Worm (Caenorhabditis elegans) whole organism, mixed stage, embryonic: ENCODE results near the gene C17H11.2.
A peak's percentile ranks its signal among the peaks of the same experiment; 100 is the strongest.

Experiments
- M03D4.4 ChIP-seq: sonication (generic microtip); optimal IDR thresholded peaks from 2 replicates; lab custom pipeline; 2017; ENCODE audit warnings: mild to moderate bottlenecking, missing genetic modification characterization, missing compliant biosample characterization
- bed-3 ChIP-seq: fragments of 200-800 bp; sonication (Bioruptor generic); optimal IDR thresholded peaks from 3 replicates; lab custom pipeline; 2018; ENCODE audit warnings: mild to moderate bottlenecking, missing genetic modification characterization, moderate library complexity, missing compliant biosample characterization
- blmp-1 ChIP-seq: fragments of 150-350 bp; optimal IDR thresholded peaks from 2 replicates; lab custom pipeline; 2014; ENCODE audit warnings: missing biosample characterization, missing genetic modification characterization
- ceh-39 ChIP-seq: fragments of 150-350 bp; optimal IDR thresholded peaks from 2 replicates; lab custom pipeline; 2014; ENCODE audit warnings: missing biosample characterization, missing genetic modification characterization
- ceh-43 ChIP-seq: fragments of 200-800 bp; sonication (Bioruptor generic); optimal IDR thresholded peaks from 2 replicates; lab custom pipeline; 2018; ENCODE audit warnings: mild to moderate bottlenecking, missing genetic modification characterization, moderate library complexity, missing compliant biosample characterization
- ceh-83 ChIP-seq: fragments of 200-800 bp; sonication (Bioruptor generic); optimal IDR thresholded peaks from 2 replicates; lab custom pipeline; 2018; ENCODE audit warnings: mild to moderate bottlenecking, missing genetic modification characterization, missing compliant biosample characterization
- ces-1 ChIP-seq: fragments of 150-350 bp; optimal IDR thresholded peaks from 2 replicates; lab custom pipeline; 2014; ENCODE audit warnings: missing biosample characterization, missing genetic modification reagents, missing genetic modification characterization
- cnd-1 ChIP-seq: fragments of 200-800 bp; sonication (Bioruptor generic); optimal IDR thresholded peaks from 2 replicates; lab custom pipeline; 2018; ENCODE audit warnings: mild to moderate bottlenecking, missing genetic modification characterization, missing compliant biosample characterization
- drap-1 ChIP-seq: fragments of 200-800 bp; sonication (Bioruptor generic); optimal IDR thresholded peaks from 3 replicates; lab custom pipeline; 2018; ENCODE audit warnings: mild to moderate bottlenecking, missing genetic modification characterization, missing compliant biosample characterization
- elt-1 ChIP-seq: sonication (generic microtip); optimal IDR thresholded peaks from 2 replicates; lab custom pipeline; 2017; ENCODE audit warnings: missing genetic modification characterization, mild to moderate bottlenecking, missing compliant biosample characterization, antibody characterized with exemption, moderate library complexity, borderline replicate concordance; ENCODE audit not compliant: insufficient read depth
- elt-3 ChIP-seq: fragments of 150-350 bp; optimal IDR thresholded peaks from 2 replicates; lab custom pipeline; 2014; ENCODE audit warnings: missing biosample characterization, missing genetic modification characterization
- flh-1 ChIP-seq: fragments of 200-800 bp; sonication (Bioruptor generic); optimal IDR thresholded peaks from 2 replicates; lab custom pipeline; 2018; ENCODE audit warnings: mild to moderate bottlenecking, missing genetic modification characterization, moderate library complexity, missing compliant biosample characterization
- ham-2 ChIP-seq: fragments of 200-800 bp; sonication (Bioruptor generic); optimal IDR thresholded peaks from 2 replicates; lab custom pipeline; 2018; ENCODE audit warnings: mild to moderate bottlenecking, missing genetic modification characterization, missing compliant biosample characterization
- hlh-1 ChIP-seq: fragments of 150-350 bp; optimal IDR thresholded peaks from 2 replicates; lab custom pipeline; 2014; ENCODE audit warnings: missing biosample characterization, missing genetic modification reagents, missing genetic modification characterization
- lin-32 ChIP-seq: fragments of 200-800 bp; sonication (Bioruptor generic); optimal IDR thresholded peaks from 2 replicates; lab custom pipeline; 2018; ENCODE audit warnings: mild to moderate bottlenecking, missing genetic modification characterization, missing compliant biosample characterization
- mab-5 ChIP-seq: fragments of 150-350 bp; optimal IDR thresholded peaks from 2 replicates; lab custom pipeline; 2014; ENCODE audit warnings: missing biosample characterization, missing genetic modification characterization
- mep-1 ChIP-seq: fragments of 150-350 bp; optimal IDR thresholded peaks from 2 replicates; lab custom pipeline; 2017; ENCODE audit warnings: missing biosample characterization, missing genetic modification reagents, missing genetic modification characterization, inconsistent platforms
- mls-2 ChIP-seq: sonication (generic microtip); optimal IDR thresholded peaks from 2 replicates; lab custom pipeline; 2016; ENCODE audit warnings: mild to moderate bottlenecking, missing genetic modification characterization, moderate library complexity, missing compliant biosample characterization
- nhr-12 ChIP-seq: fragments of 150-350 bp; optimal IDR thresholded peaks from 2 replicates; lab custom pipeline; 2014; ENCODE audit warnings: missing biosample characterization, missing genetic modification characterization
- nhr-2 ChIP-seq: fragments of 150-350 bp; optimal IDR thresholded peaks from 2 replicates; lab custom pipeline; 2014; ENCODE audit warnings: missing biosample characterization, missing genetic modification characterization
- nhr-28 ChIP-seq: fragments of 150-350 bp; optimal IDR thresholded peaks from 2 replicates; lab custom pipeline; 2014; ENCODE audit warnings: missing biosample characterization, missing genetic modification characterization
- pha-4 ChIP-seq: fragments of 150-350 bp; optimal IDR thresholded peaks from 2 replicates; lab custom pipeline; 2018; ENCODE audit warnings: missing biosample characterization, missing genetic modification reagents, missing genetic modification characterization
- sem-2 ChIP-seq: fragments of 200-800 bp; sonication (Bioruptor generic); optimal IDR thresholded peaks from 2 replicates; lab custom pipeline; 2018; ENCODE audit warnings: mild to moderate bottlenecking, missing genetic modification characterization, missing compliant biosample characterization
- sptf-1 ChIP-seq: sonication (generic microtip); optimal IDR thresholded peaks from 2 replicates; lab custom pipeline; 2017; ENCODE audit warnings: mild to moderate bottlenecking, missing genetic modification characterization, moderate library complexity, missing compliant biosample characterization
- tbx-8 ChIP-seq: fragments of 200-800 bp; sonication (Bioruptor generic); optimal IDR thresholded peaks from 2 replicates; lab custom pipeline; 2018; ENCODE audit warnings: mild to moderate bottlenecking, missing genetic modification characterization, moderate library complexity, missing compliant biosample characterization
- unc-120 ChIP-seq: sonication (generic microtip); optimal IDR thresholded peaks from 2 replicates; lab custom pipeline; 2017; ENCODE audit warnings: missing genetic modification characterization, missing compliant biosample characterization; ENCODE audit not compliant: poor library complexity, severe bottlenecking
- unc-39 ChIP-seq: fragments of 150-350 bp; optimal IDR thresholded peaks from 2 replicates; lab custom pipeline; 2014; ENCODE audit warnings: missing biosample characterization, missing genetic modification characterization
- unc-62 ChIP-seq: fragments of 150-350 bp; optimal IDR thresholded peaks from 2 replicates; lab custom pipeline; 2014; ENCODE audit warnings: missing biosample characterization, missing genetic modification reagents, missing genetic modification characterization
- zip-8 ChIP-seq: fragments of 150-350 bp; optimal IDR thresholded peaks from 2 replicates; lab custom pipeline; 2014; ENCODE audit warnings: missing biosample characterization, missing genetic modification characterization
- ztf-11 ChIP-seq: fragments of 150-350 bp; optimal IDR thresholded peaks from 2 replicates; lab custom pipeline; 2014; ENCODE audit warnings: missing biosample characterization, missing genetic modification characterization

Gene C17H11.2

ce11 chrX:8163555-8163954 is 6.2 kb upstream of the C17H11.2 start:
- TF ChIP-seq tbx-8 (GFP tag; lab: Kevin White, UChicago): no peak
- TF ChIP-seq nhr-2 (tag; lab: Kevin White, UChicago): no peak
- peak; percentile 52 for TF ChIP-seq mls-2
- peak; percentile 63 for TF ChIP-seq sptf-1
- peak; percentile 28 for TF ChIP-seq M03D4.4 (tag; lab: Kevin White, UChicago)

DNA sequence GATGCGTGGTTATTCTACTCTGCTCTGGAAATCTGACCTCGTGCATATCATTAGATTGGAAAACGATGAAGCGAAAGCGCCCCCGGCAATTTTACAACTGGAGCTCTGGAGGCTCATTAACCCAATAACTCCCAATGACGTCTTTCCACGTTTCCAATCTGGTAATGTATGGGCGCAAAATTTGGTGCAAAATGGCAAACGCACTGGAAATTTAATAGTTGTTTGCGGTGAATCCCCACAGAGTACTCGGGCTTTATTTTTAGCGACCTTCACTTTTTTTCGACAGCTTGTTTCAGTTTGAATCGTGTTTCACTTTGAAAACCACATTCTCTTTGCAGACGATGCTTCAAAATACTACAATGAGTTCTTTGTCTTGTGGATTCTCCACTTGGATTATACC is 3.9 kb downstream of the C17H11.2 start, which contains the start of gene C17H11.1:
Gene C17H11.1 (plus strand): TSS at position 301 of the 400 bp plus-strand sequence.
- TF ChIP-seq drap-1 (GFP tag; lab: Kevin White, UChicago) (no peak), M03D4.4 (tag; lab: Kevin White, UChicago) (no peak), bed-3 (GFP tag; lab: Kevin White, UChicago) (no peak), flh-1 (GFP tag; lab: Kevin White, UChicago) (no peak), ceh-43 (GFP tag; lab: Kevin White, UChicago) (no peak), nhr-28 (tag; lab: Kevin White, UChicago) (no peak), mab-5 (tag; lab: Kevin White, UChicago) (no peak)
- TF ChIP-seq, all 35 proteins: peak for 0

ce11 chrX:8181590-8182311 is 12.0 kb downstream of the C17H11.2 start, which contains the start of gene C17H11.4:
Gene C17H11.4 (minus strand): TSS chrX:8181640.
- peak; percentile 56 for TF ChIP-seq mls-2
- peak; percentile 32 for TF ChIP-seq M03D4.4 (tag; lab: Kevin White, UChicago)
- peak; percentile 51 for TF ChIP-seq sptf-1
- peak; percentile 42 for TF ChIP-seq ceh-83

- no peak for TF ChIP-seq M03D4.4 (tag; lab: Kevin White, UChicago)
These were observed 15.3 kb downstream of the C17H11.2 start, which contains the start of gene C17H11.5 for ce11 chrX:8185037-8185436. Gene C17H11.5 (minus strand): TSS chrX:8185137.

DNA sequence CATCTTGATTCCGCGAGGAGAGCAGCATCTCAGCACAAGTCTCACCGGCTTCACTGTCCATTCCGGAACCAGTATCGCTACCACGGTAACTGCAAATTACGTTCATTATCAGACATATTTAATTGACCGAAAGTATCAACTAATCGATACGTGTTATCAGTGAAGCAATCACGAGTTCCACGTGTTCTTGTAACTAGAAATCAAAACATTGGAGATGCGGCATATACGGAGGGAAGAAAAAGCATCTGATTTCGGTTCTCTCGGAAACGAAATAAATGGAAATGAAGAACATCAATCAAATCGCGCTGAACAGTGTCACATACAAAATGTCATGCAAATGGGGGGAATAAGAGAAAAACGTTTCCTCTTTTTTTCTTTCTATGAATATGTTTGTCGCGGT is 23.5 kb downstream of the C17H11.2 start:
- no peak for TF ChIP-seq M03D4.4 (tag; lab: Kevin White, UChicago)
- no peak for TF ChIP-seq ces-1 (GFP tag; lab: Kevin White, UChicago)
- no peak for TF ChIP-seq mab-5 (tag; lab: Kevin White, UChicago)
- TF ChIP-seq cnd-1 (tag; lab: Kevin White, UChicago): no peak
- no peak for TF ChIP-seq nhr-28 (tag; lab: Kevin White, UChicago)
- no peak for TF ChIP-seq ceh-83
- no peak for TF ChIP-seq tbx-8 (GFP tag; lab: Kevin White, UChicago)
- no peak for TF ChIP-seq ceh-39 (tag; lab: Kevin White, UChicago)
- no peak for TF ChIP-seq nhr-2 (tag; lab: Kevin White, UChicago)
- TF ChIP-seq mep-1: no peak
- TF ChIP-seq lin-32: no peak
- TF ChIP-seq ztf-11 (tag; lab: Kevin White, UChicago): no peak
- TF ChIP-seq mls-2: no peak
- TF ChIP-seq sem-2 (GFP tag; lab: Kevin White, UChicago): no peak
- no peak for TF ChIP-seq pha-4 (tag; lab: Kevin White, UChicago)
- TF ChIP-seq unc-120: no peak
- no peak for TF ChIP-seq elt-1 (tag; lab: Kevin White, UChicago)
- no peak for TF ChIP-seq blmp-1 (tag; lab: Kevin White, UChicago)
- TF ChIP-seq sptf-1: no peak
- TF ChIP-seq bed-3 (GFP tag; lab: Kevin White, UChicago): no peak

DNA sequence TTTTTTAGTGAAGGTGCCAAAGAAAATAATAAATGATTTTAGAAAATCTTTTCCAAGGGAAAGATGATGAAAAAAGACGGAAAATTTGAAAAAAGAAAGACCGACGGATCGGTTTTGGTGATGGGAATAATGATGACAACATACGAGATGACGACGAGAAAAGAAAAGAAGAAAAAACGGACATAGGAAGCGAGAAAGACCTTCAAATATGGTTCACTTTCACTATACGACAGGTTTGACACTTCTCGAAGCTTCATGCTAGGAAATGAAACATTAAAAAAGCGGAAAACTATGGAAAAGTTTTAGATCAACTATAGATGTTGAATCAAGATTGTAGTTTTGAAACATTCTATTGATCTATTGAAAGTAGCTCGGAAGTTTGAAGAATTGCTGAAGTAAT is 30.5 kb downstream of the C17H11.2 start:
- TF ChIP-seq unc-120 (no peak), ceh-43 (GFP tag; lab: Kevin White, UChicago) (no peak), tbx-8 (GFP tag; lab: Kevin White, UChicago) (no peak), elt-1 (tag; lab: Kevin White, UChicago) (no peak), unc-62 (GFP tag; lab: Kevin White, UChicago) (no peak), nhr-28 (tag; lab: Kevin White, UChicago) (no peak), ceh-83 (no peak), blmp-1 (tag; lab: Kevin White, UChicago) (no peak)

DNA sequence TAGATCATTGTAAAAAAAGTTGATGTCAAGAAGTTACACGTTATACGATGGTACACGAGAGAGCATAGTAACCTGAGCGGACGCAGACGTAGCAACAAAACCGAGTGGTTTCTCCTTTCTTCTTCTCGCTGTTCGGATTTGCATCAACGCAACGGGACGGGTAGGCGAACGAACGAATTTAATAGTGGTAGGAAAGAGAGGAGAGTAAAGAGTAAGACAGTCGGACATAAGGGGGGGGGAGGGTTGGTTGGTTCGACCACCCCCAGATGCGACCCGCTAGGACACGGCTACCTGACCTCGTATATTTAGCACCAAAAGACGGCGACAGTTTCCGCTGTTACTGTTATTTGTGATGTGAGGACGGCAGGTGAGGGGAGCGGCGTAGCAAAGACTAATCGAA is 31.5 kb downstream of the C17H11.2 start:
- TF ChIP-seq unc-62 (GFP tag; lab: Kevin White, UChicago) (no peak), ceh-43 (GFP tag; lab: Kevin White, UChicago) (no peak), blmp-1 (tag; lab: Kevin White, UChicago) (no peak), unc-39 (tag; lab: Kevin White, UChicago) (no peak), hlh-1 (tag; lab: Kevin White, UChicago) (peak; percentile 9), elt-3 (no peak), ztf-11 (tag; lab: Kevin White, UChicago) (no peak), mls-2 (peak; percentile 42), nhr-28 (tag; lab: Kevin White, UChicago) (no peak), drap-1 (GFP tag; lab: Kevin White, UChicago) (peak; percentile 27), pha-4 (tag; lab: Kevin White, UChicago) (no peak), ces-1 (GFP tag; lab: Kevin White, UChicago) (no peak), M03D4.4 (tag; lab: Kevin White, UChicago) (peak; percentile 22), nhr-12 (tag; lab: Kevin White, UChicago) (no peak), sptf-1 (peak; percentile 54), tbx-8 (GFP tag; lab: Kevin White, UChicago) (no peak), ham-2 (peak; percentile 76), elt-1 (tag; lab: Kevin White, UChicago) (no peak), bed-3 (GFP tag; lab: Kevin White, UChicago) (no peak), unc-120 (no peak), lin-32 (no peak), cnd-1 (tag; lab: Kevin White, UChicago) (no peak), zip-8 (no peak), nhr-2 (tag; lab: Kevin White, UChicago) (peak; percentile 14), ceh-39 (tag; lab: Kevin White, UChicago) (no peak)
